Worm (Caenorhabditis elegans): Measurements from ENCODE around the gene str-116.

str-116 gene

ce11 chrV:11239187-11239725 lies 27.5 kb upstream of the str-116 start, which contains the start of the genes dvc-1 and ima-1 (continued):
- TF ChIP-seq unc-98 (GFP tag; IDR thresholded peaks at IDR 0.05) (no peak), Y116A8C.19 (tag; optimal IDR thresholded peaks at IDR 0.05; ENCODE audit: borderline replicate concordance) (no peak), ceh-82 (tag; optimal IDR thresholded peaks at IDR 0.05) (peak; percentile 75 to 93 (median 86)), ama-1 (optimal IDR thresholded peaks at IDR 0.05) (no peak), isw-1 (GFP tag; IDR thresholded peaks at IDR 0.05) (peak; percentile 56), sptf-1 (tag; optimal IDR thresholded peaks at IDR 0.05) (no peak), ztf-11 (tag; optimal IDR thresholded peaks at IDR 0.05) (peak in 1 of 2 experiments; percentile 13), efl-3 (GFP tag; optimal IDR thresholded peaks at IDR 0.05) (no peak), F16B12.6 (tag; optimal IDR thresholded peaks at IDR 0.05) (peak; percentile 31), hpl-2 (GFP tag; optimal IDR thresholded peaks at IDR 0.05) (peak; percentile 25), mdl-1 (tag; optimal IDR thresholded peaks at IDR 0.05) (peak in 1 of 2 experiments; percentile 36), tbx-2 (tag; optimal IDR thresholded peaks at IDR 0.05) (peak; percentile 51), alr-1 (tag; optimal IDR thresholded peaks at IDR 0.05; ENCODE audit: borderline replicate concordance) (no peak), nhr-71 (tag; optimal IDR thresholded peaks at IDR 0.05) (peak; percentile 77), nhr-76 (tag; optimal IDR thresholded peaks at IDR 0.05) (peak; percentile 24), sup-37 (GFP tag; optimal IDR thresholded peaks at IDR 0.05) (no peak), lin-13 (GFP tag; optimal IDR thresholded peaks at IDR 0.05) (peak; percentile 44), C16A3.4 (tag; optimal IDR thresholded peaks at IDR 0.05) (peak; percentile 83), nhr-19 (GFP tag; conservative IDR thresholded peaks at IDR 0.05) (peak; percentile 73), nhr-90 (tag; optimal IDR thresholded peaks at IDR 0.05; ENCODE audit: poor library complexity) (peak; percentile 74), mef-2 (tag; optimal IDR thresholded peaks at IDR 0.05) (no peak), fos-1 (tag; optimal IDR thresholded peaks at IDR 0.05) (no peak), nhr-11 (tag; optimal IDR thresholded peaks at IDR 0.05) (no peak), lsy-2 (tag; optimal IDR thresholded peaks at IDR 0.05) (peak; percentile 63 to 70), lin-39 (tag; optimal IDR thresholded peaks at IDR 0.05) (peak; percentile 42), zip-4 (GFP tag; optimal IDR thresholded peaks at IDR 0.05) (no peak), skn-1 (tag; optimal IDR thresholded peaks at IDR 0.05) (peak; percentile 53), ets-5 (GFP tag; IDR thresholded peaks at IDR 0.05) (no peak), lir-3 (tag; optimal IDR thresholded peaks at IDR 0.05; ENCODE audit: poor library complexity) (peak; percentile 50), nhr-84 (tag; optimal IDR thresholded peaks at IDR 0.05) (no peak), hlh-4 (tag; optimal IDR thresholded peaks at IDR 0.05) (no peak), egl-13 (tag; optimal IDR thresholded peaks at IDR 0.05) (no peak), zag-1 (tag; optimal IDR thresholded peaks at IDR 0.05) (no peak), nhr-20 (tag; optimal IDR thresholded peaks at IDR 0.05) (peak; percentile 71), ceh-8 (GFP tag; optimal IDR thresholded peaks at IDR 0.05) (no peak), nhr-85 (tag) (peak; percentile 76), snu-23 (GFP tag; optimal IDR thresholded peaks at IDR 0.05) (peak; percentile 79), unc-86 (tag; optimal IDR thresholded peaks at IDR 0.05) (no peak), dsc-1 (tag; optimal IDR thresholded peaks at IDR 0.05) (peak; percentile 58), mab-9 (GFP tag; IDR thresholded peaks at IDR 0.05) (no peak)

- TF ChIP-seq ztf-4 (tag; optimal IDR thresholded peaks at IDR 0.05) (no peak), egl-27 (tag; optimal IDR thresholded peaks at IDR 0.05) (no peak), ceh-90 (tag; optimal IDR thresholded peaks at IDR 0.05) (no peak), isw-1 (GFP tag; IDR thresholded peaks at IDR 0.05) (no peak), ceh-88 (GFP tag; IDR thresholded peaks at IDR 0.05) (no peak), ets-5 (GFP tag; IDR thresholded peaks at IDR 0.05) (no peak), xbp-1 (tag; optimal IDR thresholded peaks at IDR 0.05) (no peak)
Measured at ce11 chrV:11241580-11241979, 25.2 kb upstream of the str-116 start, which contains the start of gene pgap-1. pgap-1 (plus strand) TSS chrV:11241880.
